In genomic region chrIII:11380555-11380954, ce11 we compare ENCODE assay signal across 7 worm cellular contexts.
TF ChIP-seq lines count a peak whose summit lies in the region.

No protein-coding gene starts in this region.

TF ChIP-seq in whole organism, L1 larva, 84 proteins besides CTCF, POLR2A, EP300 and RAD21 (continues in another document):
- TF ChIP-seq fkh-10 (GFP tag; optimal IDR thresholded peaks at IDR 0.05; lab: Kevin White, UChicago) = no peak
- TF ChIP-seq dpl-1 (GFP tag; optimal IDR thresholded peaks at IDR 0.05; lab: Kevin White, UChicago) = peak in 1 of 3 experiments; percentile 17
- peak in 1 of 2 experiments; percentile 15 for TF ChIP-seq mdl-1 (tag; optimal IDR thresholded peaks at IDR 0.05; lab: Kevin White, UChicago)
- peak; percentile 37 for TF ChIP-seq mep-1 (tag; optimal IDR thresholded peaks at IDR 0.05; lab: Kevin White, UChicago)
- no peak for TF ChIP-seq aly-2 (tag; optimal IDR thresholded peaks at IDR 0.05; lab: Kevin White, UChicago)
- TF ChIP-seq Y116A8C.19 (tag; optimal IDR thresholded peaks at IDR 0.05; lab: Kevin White, UChicago; ENCODE audit: borderline replicate concordance) = no peak
- TF ChIP-seq efl-1 (optimal IDR thresholded peaks at IDR 0.05; lab: Kevin White, UChicago) = peak; percentile 7 to 29
- TF ChIP-seq efl-1 (GFP tag; optimal IDR thresholded peaks at IDR 0.05 in 1 of 2; lab: Kevin White, UChicago) = no peak
- no peak for TF ChIP-seq unc-30 (tag; optimal IDR thresholded peaks at IDR 0.05; lab: Kevin White, UChicago)
- no peak for TF ChIP-seq fkh-4 (tag; optimal IDR thresholded peaks at IDR 0.05; lab: Kevin White, UChicago; ENCODE audit: borderline replicate concordance)
- peak; percentile 24 for TF ChIP-seq nhr-47 (tag; optimal IDR thresholded peaks at IDR 0.05; lab: Kevin White, UChicago)
- peak; percentile 70 for TF ChIP-seq blmp-1 (tag; optimal IDR thresholded peaks at IDR 0.05; lab: Kevin White, UChicago)

TF ChIP-seq in whole organism, L2 larva, 48 proteins besides CTCF, POLR2A, EP300 and RAD21 (continues in another document):
- TF ChIP-seq ztf-1 (GFP tag; conservative IDR thresholded peaks at IDR 0.05; lab: Robert Waterston, UW) (no peak), nhr-21 (tag; optimal IDR thresholded peaks at IDR 0.05; lab: Kevin White, UChicago) (no peak), mbf-1 (tag; optimal IDR thresholded peaks at IDR 0.05; lab: Kevin White, UChicago) (no peak), snpc-4 (tag; optimal IDR thresholded peaks at IDR 0.05; lab: Kevin White, UChicago) (no peak), lin-13 (GFP tag; optimal IDR thresholded peaks at IDR 0.05; lab: Kevin White, UChicago) (peak; percentile 8), elt-3 (tag; optimal IDR thresholded peaks at IDR 0.05; lab: Kevin White, UChicago) (no peak), nhr-23 (tag; optimal IDR thresholded peaks at IDR 0.05; lab: Kevin White, UChicago) (no peak), crh-2 (tag; optimal IDR thresholded peaks at IDR 0.05; lab: Kevin White, UChicago) (peak; percentile 18), nhr-11 (tag; optimal IDR thresholded peaks at IDR 0.05; lab: Kevin White, UChicago) (no peak), mab-5 (tag; optimal IDR thresholded peaks at IDR 0.05; lab: Kevin White, UChicago) (no peak), F13H6.1 (tag; optimal IDR thresholded peaks at IDR 0.05; lab: Kevin White, UChicago) (no peak), ZK546.5 (tag; optimal IDR thresholded peaks at IDR 0.05; lab: Kevin White, UChicago) (no peak), egl-27 (tag; optimal IDR thresholded peaks at IDR 0.05; lab: Kevin White, UChicago) (no peak), ztf-11 (tag; optimal IDR thresholded peaks at IDR 0.05; lab: Kevin White, UChicago) (no peak)

TF ChIP-seq in whole organism, L3 larva, 47 proteins besides CTCF, POLR2A, EP300 and RAD21 (continues in another document):
- TF ChIP-seq nhr-237 (tag; optimal IDR thresholded peaks at IDR 0.05; lab: Kevin White, UChicago) (no peak), mml-1 (tag; optimal IDR thresholded peaks at IDR 0.05; lab: Kevin White, UChicago) (no peak), hmg-11 (tag; optimal IDR thresholded peaks at IDR 0.05; lab: Kevin White, UChicago) (peak; percentile 66), lin-39 (tag; optimal IDR thresholded peaks at IDR 0.05; lab: Kevin White, UChicago) (peak; percentile 39), ceh-82 (tag; optimal IDR thresholded peaks at IDR 0.05; lab: Kevin White, UChicago) (no peak), nhr-23 (tag; optimal IDR thresholded peaks at IDR 0.05; lab: Kevin White, UChicago) (peak; percentile 93), nhr-76 (tag; optimal IDR thresholded peaks at IDR 0.05; lab: Kevin White, UChicago) (no peak), nhr-43 (tag; optimal IDR thresholded peaks at IDR 0.05; lab: Kevin White, UChicago; ENCODE audit: poor library complexity, severe bottlenecking) (no peak), ceh-16 (tag; optimal IDR thresholded peaks at IDR 0.05; lab: Kevin White, UChicago) (no peak), snpc-4 (tag; optimal IDR thresholded peaks at IDR 0.05; lab: Kevin White, UChicago) (peak; percentile 82), nhr-77 (tag; optimal IDR thresholded peaks at IDR 0.05; lab: Kevin White, UChicago) (no peak), ama-1 (optimal IDR thresholded peaks at IDR 0.05; lab: Kevin White, UChicago) (no peak), nhr-11 (tag; optimal IDR thresholded peaks at IDR 0.05; lab: Kevin White, UChicago) (no peak), nhr-25 (tag; optimal IDR thresholded peaks at IDR 0.05; lab: Kevin White, UChicago) (peak; percentile 34)

TF ChIP-seq in whole organism, L4 larva, 104 proteins besides CTCF, POLR2A, EP300 and RAD21 (continues in another document):
- TF ChIP-seq sdz-12 (GFP tag; optimal IDR thresholded peaks at IDR 0.05; lab: Kevin White, UChicago) (no peak), ctbp-1 (GFP tag; IDR thresholded peaks at IDR 0.05; lab: Robert Waterston, UW) (no peak), unc-39 (tag; optimal IDR thresholded peaks at IDR 0.05; lab: Kevin White, UChicago) (no peak), tag-97 (GFP tag; IDR thresholded peaks at IDR 0.05; lab: Robert Waterston, UW) (no peak), fos-1 (tag; optimal IDR thresholded peaks at IDR 0.05; lab: Kevin White, UChicago) (no peak), F37D6.2 (tag; optimal IDR thresholded peaks at IDR 0.05; lab: Kevin White, UChicago) (no peak), mes-2 (tag; optimal IDR thresholded peaks at IDR 0.05; lab: Kevin White, UChicago; ENCODE audit: poor library complexity, severe bottlenecking) (peak; percentile 27), dve-1 (tag; optimal IDR thresholded peaks at IDR 0.05; lab: Kevin White, UChicago; ENCODE audit: insufficient read depth) (no peak), ama-1 (optimal IDR thresholded peaks at IDR 0.05; lab: Kevin White, UChicago) (no peak), vab-7 (GFP tag; IDR thresholded peaks at IDR 0.05; lab: Robert Waterston, UW) (no peak), lin-38 (GFP tag; IDR thresholded peaks at IDR 0.05; lab: Robert Waterston, UW) (no peak), aha-1 (tag; lab: Kevin White, UChicago) (no peak), duxl-1 (tag; optimal IDR thresholded peaks at IDR 0.05; lab: Kevin White, UChicago; ENCODE audit: poor library complexity) (no peak), ztf-7 (tag; optimal IDR thresholded peaks at IDR 0.05; lab: Kevin White, UChicago) (no peak), ceh-44 (GFP tag; IDR thresholded peaks at IDR 0.05; lab: Robert Waterston, UW) (no peak)

TF ChIP-seq in whole organism, late embryonic, 69 proteins besides CTCF, POLR2A, EP300 and RAD21:
- TF ChIP-seq rnt-1 (tag; optimal IDR thresholded peaks at IDR 0.05; lab: Kevin White, UChicago) (peak; percentile 30), pat-9 (tag; optimal IDR thresholded peaks at IDR 0.05; lab: Kevin White, UChicago) (peak; percentile 13), fkh-10 (GFP tag; optimal IDR thresholded peaks at IDR 0.05; lab: Kevin White, UChicago) (no peak), nfya-1 (tag; optimal IDR thresholded peaks at IDR 0.05; lab: Kevin White, UChicago) (peak; percentile 14)

TF ChIP-seq in whole organism, mixed stage, embryonic, 35 proteins besides CTCF, POLR2A, EP300 and RAD21:
- no peak for TF ChIP-seq ceh-39 (tag; optimal IDR thresholded peaks at IDR 0.05; lab: Kevin White, UChicago)
- TF ChIP-seq lin-13 (tag; optimal IDR thresholded peaks at IDR 0.05; lab: Kevin White, UChicago) = no peak
- no peak for TF ChIP-seq nhr-12 (tag; optimal IDR thresholded peaks at IDR 0.05; lab: Kevin White, UChicago)
- TF ChIP-seq snpc-4 (tag; optimal IDR thresholded peaks at IDR 0.05; lab: Kevin White, UChicago) = no peak
- no peak for TF ChIP-seq ceh-83 (GFP tag; optimal IDR thresholded peaks at IDR 0.05; lab: Kevin White, UChicago)
- TF ChIP-seq elt-1 (tag; optimal IDR thresholded peaks at IDR 0.05; lab: Kevin White, UChicago; ENCODE audit: borderline replicate concordance, insufficient read depth) = no peak
- TF ChIP-seq M03D4.4 (tag; optimal IDR thresholded peaks at IDR 0.05; lab: Kevin White, UChicago) = peak; percentile 22
- no peak for TF ChIP-seq elt-3 (tag; optimal IDR thresholded peaks at IDR 0.05; lab: Kevin White, UChicago)
- peak; percentile 91 for TF ChIP-seq hlh-1 (tag; optimal IDR thresholded peaks at IDR 0.05; lab: Kevin White, UChicago)
- no peak for TF ChIP-seq unc-62 (GFP tag; optimal IDR thresholded peaks at IDR 0.05; lab: Kevin White, UChicago)
- no peak for TF ChIP-seq drap-1 (GFP tag; optimal IDR thresholded peaks at IDR 0.05; lab: Kevin White, UChicago)

TF ChIP-seq in whole organism, young adult, 124 proteins besides CTCF, POLR2A, EP300 and RAD21:
- TF ChIP-seq F52B5.7 (tag; optimal IDR thresholded peaks at IDR 0.05; lab: Kevin White, UChicago) (no peak), ztf-22 (GFP tag; optimal IDR thresholded peaks at IDR 0.05; lab: Kevin White, UChicago) (no peak), hmg-1.2 (GFP tag; IDR thresholded peaks at IDR 0.05; lab: Robert Waterston, UW) (peak; percentile 78), let-607 (tag; optimal IDR thresholded peaks at IDR 0.05; lab: Kevin White, UChicago) (peak; percentile 54 to 80)
